Worm (Caenorhabditis elegans) whole organism, young adult: ENCODE measurements around the gene glb-10.

Experiments
- B0035.1 ChIP-seq: sonication (generic microtip); optimal IDR thresholded peaks from 2 replicates; lab custom pipeline; 2016; ENCODE audit warnings: missing genetic modification characterization, mild to moderate bottlenecking, missing compliant biosample characterization, missing genotype, missing genetic modification reagents
- B0336.3 ChIP-seq: fragments of 200-800 bp; sonication (Bioruptor generic); IDR thresholded peaks from 2 replicates; pipeline ENCODE4 v1.3.6; 2022; ENCODE audit warnings: missing genetic modification characterization, missing compliant biosample characterization
- F10E7.11 ChIP-seq: sonication (generic microtip); optimal IDR thresholded peaks from 2 replicates; lab custom pipeline; 2017; ENCODE audit warnings: mild to moderate bottlenecking, missing genetic modification characterization, moderate library complexity, missing compliant biosample characterization
- F37B4.10 ChIP-seq: fragments of 200-800 bp; sonication (Bioruptor generic); IDR thresholded peaks from 2 replicates; pipeline ENCODE4 v1.3.6; 2022; ENCODE audit warnings: missing genetic modification characterization, missing compliant biosample characterization
- F55B11.4 ChIP-seq: sonication (generic microtip); optimal IDR thresholded peaks from 2 replicates; lab custom pipeline; 2016; ENCODE audit warnings: missing compliant biosample characterization, missing genetic modification characterization, borderline replicate concordance; ENCODE audit not compliant: insufficient read depth
- K11D2.4 ChIP-seq: fragments of 200-800 bp; sonication (Bioruptor generic); IDR thresholded peaks from 2 replicates; pipeline ENCODE4 v1.3.6; 2022; ENCODE audit warnings: missing genetic modification reagents, missing genetic modification characterization, missing compliant biosample characterization
- T07F8.4 ChIP-seq: sonication (generic microtip); optimal IDR thresholded peaks from 2 replicates; lab custom pipeline; 2016; ENCODE audit warnings: mild to moderate bottlenecking, missing genetic modification characterization, moderate library complexity, missing compliant biosample characterization
- Y53F4B.3 ChIP-seq: fragments of 200-800 bp; sonication (Bioruptor generic); IDR thresholded peaks from 2 replicates; pipeline ENCODE4 v1.3.6; 2022; ENCODE audit warnings: missing genetic modification reagents, missing genetic modification characterization, missing compliant biosample characterization
- Y56A3A.18 ChIP-seq: fragments of 200-800 bp; sonication (Bioruptor generic); IDR thresholded peaks from 2 replicates; pipeline ENCODE4 v1.3.6; 2022; ENCODE audit warnings: missing genetic modification reagents, missing genetic modification characterization, missing compliant biosample characterization
- Y67H2A.10 ChIP-seq: fragments of 200-800 bp; sonication (Bioruptor generic); conservative IDR thresholded peaks from 2 replicates; pipeline ENCODE4 v1.3.6; 2022; ENCODE audit warnings: missing genetic modification reagents, missing genetic modification characterization, missing compliant biosample characterization
- athp-1 ChIP-seq: sonication (generic microtip); optimal IDR thresholded peaks from 2 replicates; lab custom pipeline; 2017; ENCODE audit warnings: mild to moderate bottlenecking, missing genetic modification characterization, missing compliant biosample characterization
- ccch-3 ChIP-seq: fragments of 200-800 bp; sonication (Bioruptor generic); optimal IDR thresholded peaks from 2 replicates; lab custom pipeline; 2018; ENCODE audit warnings: mild to moderate bottlenecking, missing genetic modification characterization, missing compliant biosample characterization
- ceh-100 ChIP-seq: fragments of 200-800 bp; sonication (Bioruptor generic); IDR thresholded peaks from 2 replicates; pipeline ENCODE4 v1.3.6; 2022; ENCODE audit warnings: missing genetic modification reagents, missing genetic modification characterization, missing compliant biosample characterization
- ceh-40 ChIP-seq: fragments of 200-800 bp; sonication (Bioruptor generic); IDR thresholded peaks from 2 replicates; pipeline ENCODE4 v1.3.6; 2022; ENCODE audit warnings: missing genetic modification characterization, missing compliant biosample characterization
- ceh-58 ChIP-seq: fragments of 200-800 bp; sonication (Bioruptor generic); IDR thresholded peaks from 2 replicates; pipeline ENCODE4 v1.3.6; 2022; ENCODE audit warnings: missing genetic modification characterization, missing compliant biosample characterization
- ceh-79 ChIP-seq: sonication (generic microtip); optimal IDR thresholded peaks from 2 replicates; lab custom pipeline; 2017; ENCODE audit warnings: mild to moderate bottlenecking, missing genetic modification characterization, missing compliant biosample characterization
- chd-7 ChIP-seq: sonication (generic microtip); optimal IDR thresholded peaks from 2 replicates; lab custom pipeline; 2016; ENCODE audit warnings: mild to moderate bottlenecking, missing genetic modification characterization, moderate library complexity, missing compliant biosample characterization
- die-1 ChIP-seq: sonication (generic microtip); optimal IDR thresholded peaks from 2 replicates; lab custom pipeline; 2016; ENCODE audit warnings: missing genotype, mild to moderate bottlenecking, missing genetic modification characterization, missing compliant biosample characterization
- dox-1 ChIP-seq: fragments of 200-800 bp; sonication (Bioruptor generic); IDR thresholded peaks from 2 replicates; pipeline ENCODE4 v1.3.6; 2022; ENCODE audit warnings: missing genetic modification reagents, missing genetic modification characterization, missing compliant biosample characterization
- dpl-1 ChIP-seq: fragments of 150-350 bp; optimal IDR thresholded peaks from 2 replicates; lab custom pipeline; 2014; ENCODE audit warnings: missing biosample characterization, missing genetic modification reagents, missing genetic modification characterization
- egl-44 ChIP-seq: fragments of 200-800 bp; sonication (Bioruptor generic); IDR thresholded peaks from 2 replicates; pipeline ENCODE4 v1.3.6; 2022; ENCODE audit warnings: missing genetic modification reagents, missing genetic modification characterization, missing compliant biosample characterization
- egrh-3 ChIP-seq: fragments of 200-800 bp; sonication (Bioruptor generic); IDR thresholded peaks from 2 replicates; pipeline ENCODE4 v1.3.6; 2022; ENCODE audit warnings: missing genetic modification reagents, missing genetic modification characterization, missing compliant biosample characterization
- ekl-4 ChIP-seq: fragments of 200-800 bp; sonication (Bioruptor generic); IDR thresholded peaks from 2 replicates; pipeline ENCODE4 v1.3.6; 2022; ENCODE audit warnings: missing genetic modification reagents, missing genetic modification characterization, missing compliant biosample characterization
- fkh-3 ChIP-seq: sonication (generic microtip); optimal IDR thresholded peaks from 2 replicates; lab custom pipeline; 2016; ENCODE audit warnings: mild to moderate bottlenecking, missing genetic modification characterization, missing compliant biosample characterization
- hmg-20 ChIP-seq: fragments of 200-800 bp; sonication (Bioruptor generic); IDR thresholded peaks from 2 replicates; pipeline ENCODE4 v1.3.6; 2022; ENCODE audit warnings: missing genetic modification reagents, missing genetic modification characterization, missing compliant biosample characterization
- hsf-1 ChIP-seq: fragments of 200-800 bp; sonication (Bioruptor generic); IDR thresholded peaks from 2 replicates; pipeline ENCODE4 v1.3.6; 2022; ENCODE audit warnings: missing genetic modification reagents, missing genetic modification characterization, missing compliant biosample characterization
- let-526 ChIP-seq: fragments of 200-800 bp; sonication (Bioruptor generic); IDR thresholded peaks from 2 replicates; pipeline ENCODE4 v1.3.6; 2022; ENCODE audit warnings: missing genetic modification reagents, missing genetic modification characterization, missing compliant biosample characterization
- lin-54 ChIP-seq: fragments of 200-800 bp; sonication (Bioruptor generic); optimal IDR thresholded peaks from 2 replicates; lab custom pipeline; 2018; ENCODE audit warnings: mild to moderate bottlenecking, missing genetic modification characterization, missing compliant biosample characterization
- lir-1 ChIP-seq: fragments of 200-800 bp; sonication (Bioruptor generic); conservative IDR thresholded peaks from 2 replicates; pipeline ENCODE4 v1.3.6; 2022; ENCODE audit warnings: missing genetic modification reagents, missing genetic modification characterization, missing compliant biosample characterization
- madf-8 ChIP-seq: fragments of 200-800 bp; sonication (Bioruptor generic); conservative IDR thresholded peaks from 2 replicates; pipeline ENCODE4 v1.3.6; 2022; ENCODE audit warnings: missing genetic modification reagents, missing genetic modification characterization, missing compliant biosample characterization
- mel-28 ChIP-seq: sonication (generic microtip); optimal IDR thresholded peaks from 2 replicates; lab custom pipeline; 2016; ENCODE audit warnings: borderline replicate concordance, mild to moderate bottlenecking, missing genetic modification characterization, missing compliant biosample characterization
- nfya-1 ChIP-seq: sonication (generic microtip); optimal IDR thresholded peaks from 2 replicates; lab custom pipeline; 2017; ENCODE audit warnings: antibody characterized with exemption, missing compliant biosample characterization, missing genetic modification characterization, borderline replicate concordance; ENCODE audit not compliant: insufficient read depth
- nhr-179 ChIP-seq: sonication (generic microtip); optimal IDR thresholded peaks from 2 replicates; lab custom pipeline; 2016; ENCODE audit warnings: mild to moderate bottlenecking, missing genetic modification characterization, missing compliant biosample characterization
- nhr-80 ChIP-seq: sonication (generic microtip); optimal IDR thresholded peaks from 2 replicates; lab custom pipeline; 2016; ENCODE audit warnings: missing genetic modification characterization, missing compliant biosample characterization
- nhr-90 ChIP-seq: sonication (generic microtip); optimal IDR thresholded peaks from 2 replicates; lab custom pipeline; 2016; ENCODE audit warnings: missing genotype, mild to moderate bottlenecking, missing genetic modification characterization, missing compliant biosample characterization
- pbrm-1 ChIP-seq: fragments of 200-800 bp; sonication (Bioruptor generic); IDR thresholded peaks from 2 replicates; pipeline ENCODE4 v1.3.6; 2022; ENCODE audit warnings: missing genetic modification reagents, missing genetic modification characterization, missing compliant biosample characterization
- pha-4 ChIP-seq: fragments of 150-350 bp; sonication (generic microtip); optimal IDR thresholded peaks from 2 replicates; lab custom pipeline; 2014; ENCODE audit warnings: missing biosample characterization, missing genetic modification reagents, missing genetic modification characterization
- sdz-38 ChIP-seq: sonication (generic microtip); optimal IDR thresholded peaks from 2 replicates; lab custom pipeline; 2016; ENCODE audit warnings: missing genotype, missing genetic modification characterization, missing compliant biosample characterization
- snpc-1.3 ChIP-seq: sonication (generic microtip); optimal IDR thresholded peaks from 2 replicates; lab custom pipeline; 2017; ENCODE audit warnings: missing genetic modification characterization, mild to moderate bottlenecking, missing compliant biosample characterization, antibody characterized with exemption, moderate library complexity, missing genotype, missing genetic modification reagents; ENCODE audit not compliant: insufficient read depth
- snpc-4 ChIP-seq, 5 experiments: fragments of 150-350 bp in 1 of 5; sonication (generic microtip) in 4 of 5; optimal IDR thresholded peaks; 2 replicates each; lab custom pipeline; 2014 to 2018; ENCODE audit warnings: missing genetic modification characterization in 5 of 5, missing biosample characterization in 3 of 5, antibody characterized with exemption in 2 of 5, mild to moderate bottlenecking in 2 of 5, missing compliant biosample characterization in 2 of 5, missing genotype in 2 of 5, moderate library complexity in 2 of 5, missing genetic modification reagents in 1 of 5
- sptf-2 ChIP-seq: fragments of 200-800 bp; sonication (Bioruptor generic); optimal IDR thresholded peaks from 2 replicates; lab custom pipeline; 2018; ENCODE audit warnings: mild to moderate bottlenecking, missing genetic modification characterization, missing compliant biosample characterization
- ztf-18 ChIP-seq: sonication (generic microtip); optimal IDR thresholded peaks from 2 replicates; lab custom pipeline; 2016; ENCODE audit warnings: missing genotype, mild to moderate bottlenecking, missing genetic modification characterization, missing compliant biosample characterization
- ztf-22 ChIP-seq: fragments of 200-800 bp; sonication (Bioruptor generic); optimal IDR thresholded peaks from 2 replicates; lab custom pipeline; 2018; ENCODE audit warnings: mild to moderate bottlenecking, missing genetic modification characterization, moderate library complexity, missing compliant biosample characterization
- ztf-26 ChIP-seq: sonication (generic microtip); optimal IDR thresholded peaks from 2 replicates; lab custom pipeline; 2017; ENCODE audit warnings: missing genetic modification characterization, missing compliant biosample characterization
- ztf-28 ChIP-seq: fragments of 200-800 bp; sonication (Bioruptor generic); IDR thresholded peaks from 2 replicates; pipeline ENCODE4 v1.3.6; 2022; ENCODE audit warnings: missing genetic modification reagents, missing genetic modification characterization, missing compliant biosample characterization
- ztf-3 ChIP-seq: fragments of 200-800 bp; sonication (Bioruptor generic); optimal IDR thresholded peaks from 2 replicates; lab custom pipeline; 2018; ENCODE audit warnings: mild to moderate bottlenecking, missing genetic modification characterization, missing compliant biosample characterization
- ztf-6 ChIP-seq: fragments of 200-800 bp; sonication (Bioruptor generic); IDR thresholded peaks from 2 replicates; pipeline ENCODE4 v1.3.6; 2022; ENCODE audit warnings: missing genetic modification reagents, missing genetic modification characterization, missing compliant biosample characterization

glb-10 gene

ce11 chrII:6269805-6270414 lies 39.2 kb downstream of the glb-10 start, which contains the start of gene F13H8.2 (continued):
- TF ChIP-seq egl-44 (GFP tag; lab: Robert Waterston, UW) (peak; percentile 66; the same call in 1 of the 2 replicates), ceh-79 (tag; lab: Kevin White, UChicago) (no peak), B0336.3 (GFP tag; lab: Robert Waterston, UW) (no peak; the same call in 1 of the 2 replicates), pha-4 (no peak), mel-28 (tag; lab: Kevin White, UChicago) (no peak), athp-1 (no peak), lir-1 (GFP tag; lab: Robert Waterston, UW) (peak; percentile 69), K11D2.4 (GFP tag; lab: Robert Waterston, UW) (peak; percentile 84), ceh-100 (GFP tag; lab: Robert Waterston, UW) (peak; percentile 98), ceh-58 (GFP tag; lab: Robert Waterston, UW) (no peak), nhr-80 (tag; lab: Kevin White, UChicago) (peak; percentile 10), Y56A3A.18 (GFP tag; lab: Robert Waterston, UW) (0 out of 2 replicates have a peak, but pooled peaks have one; percentile 69), ccch-3 (GFP tag; lab: Kevin White, UChicago) (no peak), madf-8 (GFP tag; lab: Robert Waterston, UW) (peak; percentile 68), ztf-28 (GFP tag; lab: Robert Waterston, UW) (peak; percentile 95), ztf-6 (GFP tag; lab: Robert Waterston, UW) (peak; percentile 50; the same call in 1 of the 2 replicates), ztf-26 (tag; lab: Kevin White, UChicago) (peak; percentile 13), Y67H2A.10 (GFP tag; lab: Robert Waterston, UW) (no peak), ceh-40 (0 out of 2 replicates have a peak, but pooled peaks have one; percentile 10), B0035.1 (tag; lab: Kevin White, UChicago) (no peak), F10E7.11 (no peak), die-1 (tag; lab: Kevin White, UChicago) (no peak), snpc-1.3 (tag; lab: Kevin White, UChicago) (no peak), sptf-2 (GFP tag; lab: Kevin White, UChicago) (no peak), F55B11.4 (tag; lab: Kevin White, UChicago) (no peak), ekl-4 (GFP tag; lab: Robert Waterston, UW) (peak; percentile 86), snpc-4 (GFP tag; optimal IDR thresholded peaks at IDR 0.05; lab: Kevin White, UChicago) (no peak), snpc-4 (tag; optimal IDR thresholded peaks at IDR 0.05; lab: Kevin White, UChicago) (peak in 1 of 4 experiments; percentile 18), ztf-22 (GFP tag; lab: Kevin White, UChicago) (no peak), dox-1 (peak; percentile 96), ztf-18 (peak; percentile 56), nhr-179 (tag; lab: Kevin White, UChicago) (no peak), sdz-38 (tag; lab: Kevin White, UChicago) (no peak), hmg-20 (0 out of 2 replicates have a peak, but pooled peaks have one; percentile 43), dpl-1 (GFP tag; lab: Kevin White, UChicago) (peak; percentile 68), lin-54 (GFP tag; lab: Kevin White, UChicago) (peak; percentile 96), nfya-1 (tag; lab: Kevin White, UChicago) (no peak), let-526 (GFP tag; lab: Robert Waterston, UW) (0 out of 2 replicates have a peak, but pooled peaks have one; percentile 9), chd-7 (tag; lab: Kevin White, UChicago) (no peak), T07F8.4 (no peak), fkh-3 (tag; lab: Kevin White, UChicago) (no peak), pbrm-1 (GFP tag; lab: Robert Waterston, UW) (peak; percentile 92), Y53F4B.3 (GFP tag; lab: Robert Waterston, UW) (peak; percentile 85), nhr-90 (tag; lab: Kevin White, UChicago) (no peak), hsf-1 (GFP tag; lab: Robert Waterston, UW) (peak; percentile 37; the same call in 1 of the 2 replicates), F37B4.10 (GFP tag; lab: Robert Waterston, UW) (no peak), ztf-3 (GFP tag; lab: Kevin White, UChicago) (no peak), egrh-3 (GFP tag; lab: Robert Waterston, UW) (peak; percentile 75)
